Worm (Caenorhabditis elegans): ENCODE data around the gene M01H9.3.

Gene M01H9.3

DNA sequence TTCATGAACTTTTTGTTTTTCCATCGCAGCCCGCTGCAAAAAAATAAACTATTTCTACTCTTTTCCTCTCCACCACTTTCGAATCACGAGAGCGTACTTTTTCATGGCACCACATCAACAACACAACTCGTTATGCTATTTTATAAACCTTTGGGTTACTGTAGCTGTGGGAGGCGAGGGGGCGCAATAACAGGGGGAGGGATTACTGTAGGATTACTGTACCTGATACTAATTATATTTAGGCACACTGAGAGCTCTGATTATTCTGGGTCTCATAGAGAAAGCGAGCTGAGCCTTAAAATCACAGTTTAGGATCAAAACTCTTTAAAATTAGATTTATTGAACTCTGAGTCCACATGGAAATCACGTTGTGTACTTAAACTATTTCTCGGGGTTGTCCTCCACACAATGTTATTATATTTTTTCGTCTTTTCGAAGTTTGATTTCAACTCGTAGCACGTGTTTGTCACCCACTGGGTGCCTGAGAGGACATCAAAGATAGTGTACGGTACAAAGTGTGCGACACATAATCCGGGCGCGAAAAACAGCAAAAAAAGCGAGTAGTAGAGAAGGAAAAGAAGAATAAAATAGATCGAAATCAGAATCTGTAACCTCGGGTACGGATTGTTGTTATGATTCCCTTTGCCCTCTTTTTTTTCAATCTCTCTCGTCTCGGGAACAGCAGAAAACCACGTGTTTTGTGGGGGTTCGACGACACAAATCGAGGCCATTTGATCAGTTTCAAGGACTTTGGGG, 4.3 kb downstream of the M01H9.3 start (continued):
- TF ChIP-seq nhr-237 (tag; optimal IDR thresholded peaks at IDR 0.05) = no peak
- no peak for TF ChIP-seq alr-1 (tag; optimal IDR thresholded peaks at IDR 0.05; ENCODE audit: borderline replicate concordance)
- no peak for TF ChIP-seq sup-37 (GFP tag; optimal IDR thresholded peaks at IDR 0.05)
- no peak for TF ChIP-seq lin-15B (tag; optimal IDR thresholded peaks at IDR 0.05)
- TF ChIP-seq lsy-2 (tag; optimal IDR thresholded peaks at IDR 0.05) = peak in 1 of 2 experiments; percentile 62
- TF ChIP-seq ceh-90 (tag; optimal IDR thresholded peaks at IDR 0.05) = no peak
- TF ChIP-seq pax-3 (tag; optimal IDR thresholded peaks at IDR 0.05) = no peak
- TF ChIP-seq elt-2 (tag; optimal IDR thresholded peaks at IDR 0.05) = peak; percentile 44
- peak; percentile 91 for TF ChIP-seq lin-14 (GFP tag; optimal IDR thresholded peaks at IDR 0.05)
- TF ChIP-seq mep-1 (tag; optimal IDR thresholded peaks at IDR 0.05) = peak; percentile 45
- no peak for TF ChIP-seq fos-1 (tag; optimal IDR thresholded peaks at IDR 0.05)
- no peak for TF ChIP-seq sptf-1 (tag; optimal IDR thresholded peaks at IDR 0.05)
- no peak for TF ChIP-seq unc-98 (GFP tag; IDR thresholded peaks at IDR 0.05)
- TF ChIP-seq nhr-11 (tag; optimal IDR thresholded peaks at IDR 0.05) = no peak
- TF ChIP-seq dpl-1 (GFP tag; optimal IDR thresholded peaks at IDR 0.05) = peak; percentile 7 to 36 (median 9)
- no peak for TF ChIP-seq ets-5 (GFP tag; IDR thresholded peaks at IDR 0.05)
- TF ChIP-seq blmp-1 (tag; optimal IDR thresholded peaks at IDR 0.05) = peak; percentile 81
- TF ChIP-seq isw-1 (GFP tag; IDR thresholded peaks at IDR 0.05) = no peak
- no peak for TF ChIP-seq ztf-11 (tag; optimal IDR thresholded peaks at IDR 0.05)
- no peak for TF ChIP-seq unc-30 (tag; optimal IDR thresholded peaks at IDR 0.05)
- TF ChIP-seq aha-1 (tag; optimal IDR thresholded peaks at IDR 0.05) = no peak
- TF ChIP-seq Y116A8C.19 (tag; optimal IDR thresholded peaks at IDR 0.05; ENCODE audit: borderline replicate concordance) = no peak
- TF ChIP-seq fkh-8 (tag; optimal IDR thresholded peaks at IDR 0.05) = no peak
- peak; percentile 77 for TF ChIP-seq nhr-71 (tag; optimal IDR thresholded peaks at IDR 0.05)
- TF ChIP-seq C04F5.9 (tag; optimal IDR thresholded peaks at IDR 0.05) = peak; percentile 6
- no peak for TF ChIP-seq hlh-17 (GFP tag; optimal IDR thresholded peaks at IDR 0.05; ENCODE audit: borderline replicate concordance)
- TF ChIP-seq lir-3 (tag; optimal IDR thresholded peaks at IDR 0.05; ENCODE audit: poor library complexity) = no peak

- TF ChIP-seq snpc-4 (tag; optimal IDR thresholded peaks at IDR 0.05) = no peak
- no peak for TF ChIP-seq efl-3 (GFP tag; optimal IDR thresholded peaks at IDR 0.05)
- TF ChIP-seq ets-5 (GFP tag; IDR thresholded peaks at IDR 0.05) = no peak
- TF ChIP-seq alr-1 (tag; optimal IDR thresholded peaks at IDR 0.05; ENCODE audit: borderline replicate concordance) = no peak
- TF ChIP-seq unc-30 (tag; optimal IDR thresholded peaks at IDR 0.05) = no peak
- peak; percentile 47 for TF ChIP-seq nhr-71 (tag; optimal IDR thresholded peaks at IDR 0.05)
- TF ChIP-seq nhr-28 (tag; optimal IDR thresholded peaks at IDR 0.05) = no peak
- TF ChIP-seq isw-1 (GFP tag; IDR thresholded peaks at IDR 0.05) = no peak
- no peak for TF ChIP-seq mep-1 (tag; optimal IDR thresholded peaks at IDR 0.05)
- TF ChIP-seq hlh-4 (tag; optimal IDR thresholded peaks at IDR 0.05) = no peak
- TF ChIP-seq irx-1 (tag; optimal IDR thresholded peaks at IDR 0.05) = no peak
- peak; percentile 34 for TF ChIP-seq nhr-19 (GFP tag; conservative IDR thresholded peaks at IDR 0.05)
- no peak for TF ChIP-seq xbp-1 (tag; optimal IDR thresholded peaks at IDR 0.05)
- no peak for TF ChIP-seq skn-1 (tag; optimal IDR thresholded peaks at IDR 0.05)
- TF ChIP-seq nhr-77 (tag; optimal IDR thresholded peaks at IDR 0.05) = no peak
- TF ChIP-seq nhr-90 (tag; optimal IDR thresholded peaks at IDR 0.05; ENCODE audit: poor library complexity) = no peak
- no peak for TF ChIP-seq aly-2 (tag; optimal IDR thresholded peaks at IDR 0.05)
- TF ChIP-seq rnt-1 (tag; optimal IDR thresholded peaks at IDR 0.05) = peak; percentile 50
- TF ChIP-seq mdl-1 (tag; optimal IDR thresholded peaks at IDR 0.05) = peak in 1 of 2 experiments; percentile 86
- TF ChIP-seq C04F5.9 (tag; optimal IDR thresholded peaks at IDR 0.05) = no peak
- TF ChIP-seq lin-35 (GFP tag; optimal IDR thresholded peaks at IDR 0.05) = peak; percentile 59 to 81
- TF ChIP-seq pag-3 (tag; optimal IDR thresholded peaks at IDR 0.05; ENCODE audit: borderline replicate concordance, insufficient read depth) = no peak
- no peak for TF ChIP-seq ces-1 (GFP tag; optimal IDR thresholded peaks at IDR 0.05)
- TF ChIP-seq pqm-1 (tag; optimal IDR thresholded peaks at IDR 0.05) = no peak
- TF ChIP-seq lin-15B (tag; optimal IDR thresholded peaks at IDR 0.05) = no peak
- peak; percentile 11 for TF ChIP-seq tbx-2 (tag; optimal IDR thresholded peaks at IDR 0.05)
- no peak for TF ChIP-seq lir-3 (tag; optimal IDR thresholded peaks at IDR 0.05; ENCODE audit: poor library complexity)
- TF ChIP-seq nhr-76 (tag; optimal IDR thresholded peaks at IDR 0.05) = no peak
- TF ChIP-seq tlp-1 (tag; optimal IDR thresholded peaks at IDR 0.05) = no peak
These were observed 5.7 kb downstream of the M01H9.3 start for ce11 chrIV:4470885-4471772.
